Worm (Caenorhabditis elegans): ENCODE results near the gene str-40.

- TF ChIP-seq mdl-1 (tag; optimal IDR thresholded peaks at IDR 0.05) = no peak
- TF ChIP-seq nhr-28 (tag; optimal IDR thresholded peaks at IDR 0.05) = no peak
- TF ChIP-seq unc-130 (tag; optimal IDR thresholded peaks at IDR 0.05) = no peak
- no peak for TF ChIP-seq elt-3 (tag; optimal IDR thresholded peaks at IDR 0.05)
These were observed 38.4 kb upstream of the str-40 start, which contains the start of gene str-68 for ce11 chrV:3107450-3107849.

All from whole organism, L1 larva.